Fruit fly (Drosophila melanogaster): Measurements from ENCODE around the gene armi.

The armi gene

dm6 chr3L:3444246-3444785, 16.8 kb upstream of the armi start (continued):
- TF ChIP-seq ss (GFP tag; optimal IDR thresholded peaks at IDR 0.05) (peak in 1 of 2 experiments; percentile 57), CG6808 (GFP tag; optimal IDR thresholded peaks at IDR 0.05) (peak; percentile 55), dsx (GFP tag; optimal IDR thresholded peaks at IDR 0.05; ENCODE audit: poor library complexity, severe bottlenecking) (peak; percentile 74), CG9139 (GFP tag; optimal IDR thresholded peaks at IDR 0.05) (peak; percentile 24), CG6854 (GFP tag; optimal IDR thresholded peaks at IDR 0.05) (no peak), Sox15 (GFP tag; optimal IDR thresholded peaks at IDR 0.05) (no peak), esn (GFP tag; optimal IDR thresholded peaks at IDR 0.05) (no peak), CG10669 (GFP tag; optimal IDR thresholded peaks at IDR 0.05) (peak; percentile 62), Eip75B (GFP tag; optimal IDR thresholded peaks at IDR 0.05) (peak; percentile 55), CG8319 (GFP tag; optimal IDR thresholded peaks at IDR 0.05) (no peak), fd85E (GFP tag; optimal IDR thresholded peaks at IDR 0.05) (no peak), CG6276 (GFP tag; optimal IDR thresholded peaks at IDR 0.05) (peak; percentile 31), CG7368 (GFP tag; optimal IDR thresholded peaks at IDR 0.05) (no peak), pdm3 (GFP tag; optimal IDR thresholded peaks at IDR 0.05) (peak; percentile 43), OdsH (GFP tag; optimal IDR thresholded peaks at IDR 0.05) (peak; percentile 46), cyc (GFP tag; optimal IDR thresholded peaks at IDR 0.05) (no peak), CG11902 (GFP tag; optimal IDR thresholded peaks at IDR 0.05) (no peak), Sox102F (GFP tag; optimal IDR thresholded peaks at IDR 0.05) (no peak), CG1621 (tag; optimal IDR thresholded peaks at IDR 0.05) (peak; percentile 41), CG10631 (GFP tag; optimal IDR thresholded peaks at IDR 0.05) (peak; percentile 73), salr (GFP tag; optimal IDR thresholded peaks at IDR 0.05) (peak; percentile 11 to 42), CG11294 (GFP tag; IDR thresholded peaks at IDR 0.05) (no peak)

DNA sequence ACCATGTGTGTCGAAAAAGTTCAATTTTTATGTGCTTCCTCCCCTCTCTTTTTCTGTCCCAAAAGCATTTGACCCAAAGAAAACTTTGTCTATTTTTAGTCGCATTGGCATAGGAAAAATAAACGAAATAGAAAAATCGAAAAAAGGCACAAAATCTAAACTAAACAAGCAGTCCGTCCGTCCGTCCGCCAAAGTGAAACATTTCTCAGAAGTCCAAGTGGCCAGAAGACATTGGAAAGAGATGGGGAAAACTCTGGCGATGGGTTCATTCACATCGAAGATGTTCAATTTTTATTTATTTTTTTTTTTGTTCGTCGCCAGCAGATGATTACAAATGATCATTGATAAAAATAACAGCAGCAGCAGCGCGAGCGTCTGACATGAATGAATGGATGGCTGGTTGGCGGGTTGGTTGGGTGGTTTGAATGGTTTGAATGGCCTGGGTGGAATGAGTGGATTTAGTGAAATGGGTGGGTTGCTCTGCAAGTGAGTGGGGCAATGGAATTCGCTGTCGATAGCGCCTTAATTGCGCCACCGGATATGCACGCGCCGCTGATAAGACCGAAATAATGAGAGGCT, 13.1 kb upstream of the armi start:
- TF ChIP-seq Ets96B (tag; optimal IDR thresholded peaks at IDR 0.05): no peak
- no peak for TF ChIP-seq CG7368 (GFP tag; optimal IDR thresholded peaks at IDR 0.05)
- TF ChIP-seq CG11294 (GFP tag; IDR thresholded peaks at IDR 0.05): no peak
- no peak for TF ChIP-seq Met (GFP tag; optimal IDR thresholded peaks at IDR 0.05)
- TF ChIP-seq lz (GFP tag; optimal IDR thresholded peaks at IDR 0.05): no peak
- no peak for TF ChIP-seq pdm3 (GFP tag; optimal IDR thresholded peaks at IDR 0.05)
- no peak for TF ChIP-seq Hr39 (GFP tag; optimal IDR thresholded peaks at IDR 0.05)
- peak; percentile 42 for TF ChIP-seq Eip78C (GFP tag)
- no peak for TF ChIP-seq Sox102F (GFP tag; optimal IDR thresholded peaks at IDR 0.05)
- no peak for TF ChIP-seq spab (GFP tag; optimal IDR thresholded peaks at IDR 0.05)
- no peak for TF ChIP-seq topi (GFP tag; optimal IDR thresholded peaks at IDR 0.05)
- TF ChIP-seq CG6276 (GFP tag; optimal IDR thresholded peaks at IDR 0.05): no peak
- peak; percentile 56 for TF ChIP-seq svp (GFP tag)
- no peak for TF ChIP-seq achi (GFP tag; optimal IDR thresholded peaks at IDR 0.05)
- TF ChIP-seq CG10631 (GFP tag; optimal IDR thresholded peaks at IDR 0.05): no peak
- TF ChIP-seq CG11762 (GFP tag; optimal IDR thresholded peaks at IDR 0.05; ENCODE audit: insufficient read depth): no peak
- no peak for TF ChIP-seq CG6854 (GFP tag; optimal IDR thresholded peaks at IDR 0.05)
- TF ChIP-seq vri (GFP tag; optimal IDR thresholded peaks at IDR 0.05): peak; percentile 2

DNA sequence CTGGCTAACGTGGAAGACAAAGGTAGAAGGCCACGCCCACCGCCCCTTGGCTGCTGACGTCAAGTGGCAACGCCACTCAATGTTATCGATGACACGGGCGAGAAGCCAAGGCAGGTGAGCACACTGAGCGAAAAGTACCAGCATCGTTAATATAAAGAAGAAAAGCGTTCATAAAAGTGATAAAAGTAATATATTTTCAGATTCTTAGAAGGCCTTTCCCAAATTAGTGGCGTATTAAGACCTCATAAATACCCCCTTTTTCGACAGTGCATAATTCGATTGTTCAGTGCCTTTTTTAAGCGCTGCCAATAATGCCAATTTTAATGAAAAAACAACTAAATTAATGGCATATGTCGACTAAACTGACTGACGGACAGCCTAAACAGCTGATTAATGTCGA, 11.4 kb upstream of the armi start:
- TF ChIP-seq CG8632 (GFP tag; optimal IDR thresholded peaks at IDR 0.05) (peak; percentile 23), salr (GFP tag; optimal IDR thresholded peaks at IDR 0.05) (no peak), CG6163 (GFP tag; IDR thresholded peaks at IDR 0.05) (no peak), fd59A (GFP tag; optimal IDR thresholded peaks at IDR 0.05) (no peak), CG1621 (tag; optimal IDR thresholded peaks at IDR 0.05) (no peak), CG8119 (GFP tag; IDR thresholded peaks at IDR 0.05) (peak; percentile 36; the same call in 1 of the 3 replicates), eg (GFP tag; IDR thresholded peaks at IDR 0.05) (no peak), CG16779 (tag; optimal IDR thresholded peaks at IDR 0.05) (no peak), cyc (GFP tag; optimal IDR thresholded peaks at IDR 0.05) (no peak), Sox15 (GFP tag; optimal IDR thresholded peaks at IDR 0.05) (no peak), lz (GFP tag; optimal IDR thresholded peaks at IDR 0.05) (peak; percentile 59), CG8319 (GFP tag; optimal IDR thresholded peaks at IDR 0.05) (no peak), CG6808 (GFP tag; optimal IDR thresholded peaks at IDR 0.05) (no peak), Eip78C (GFP tag) (peak; percentile 67), vri (GFP tag; optimal IDR thresholded peaks at IDR 0.05) (peak; percentile 11), achi (GFP tag; optimal IDR thresholded peaks at IDR 0.05) (peak; percentile 47), Lpt (GFP tag; optimal IDR thresholded peaks at IDR 0.05) (no peak), OdsH (GFP tag; optimal IDR thresholded peaks at IDR 0.05) (peak; percentile 46), Hr38 (GFP tag; optimal IDR thresholded peaks at IDR 0.05) (no peak), CG15336 (GFP tag; IDR thresholded peaks at IDR 0.05) (0 out of 2 replicates have a peak, but pooled peaks have one; percentile 8), Gug (GFP tag; IDR thresholded peaks at IDR 0.05) (no peak), Sox102F (GFP tag; optimal IDR thresholded peaks at IDR 0.05) (peak; percentile 58), CG11762 (GFP tag; optimal IDR thresholded peaks at IDR 0.05; ENCODE audit: insufficient read depth) (no peak), CG10631 (GFP tag; optimal IDR thresholded peaks at IDR 0.05) (peak; percentile 11), CG11902 (GFP tag; optimal IDR thresholded peaks at IDR 0.05) (no peak), CG6854 (GFP tag; optimal IDR thresholded peaks at IDR 0.05) (no peak), fkh (GFP tag; optimal IDR thresholded peaks at IDR 0.05) (no peak)
